Worm (Caenorhabditis elegans): ENCODE results near the gene atf-7.

DNA sequence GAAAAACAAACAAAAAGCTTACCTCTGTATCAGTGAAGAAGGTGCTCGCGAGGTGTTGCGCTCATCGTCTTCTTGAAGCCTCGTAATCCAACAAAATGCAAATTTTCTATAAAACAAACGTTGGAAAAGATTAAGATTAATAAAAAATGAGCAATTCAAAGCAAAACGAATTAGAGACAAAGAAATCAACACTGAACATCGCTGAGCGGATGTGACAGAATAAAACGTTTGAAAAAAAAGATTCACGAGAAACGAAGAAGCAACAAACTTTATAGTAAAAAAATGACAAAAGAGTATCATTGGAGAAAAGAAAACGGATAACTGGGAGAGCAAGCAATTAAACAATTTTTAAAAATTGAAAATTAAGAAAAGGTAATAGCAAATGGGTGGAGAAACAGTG, at the start of gene atf-7, which contains the start of gene C07G2.5:
- TF ChIP-seq flt-1 (GFP tag; IDR thresholded peaks at IDR 0.05) (no peak), ztf-23 (GFP tag; IDR thresholded peaks at IDR 0.05) (no peak), cog-1 (tag; optimal IDR thresholded peaks at IDR 0.05) (no peak), ref-1 (GFP tag; conservative IDR thresholded peaks at IDR 0.05) (no peak), klf-2 (GFP tag; conservative IDR thresholded peaks at IDR 0.05) (no peak), med-1 (GFP tag; optimal IDR thresholded peaks at IDR 0.05; ENCODE audit: insufficient read depth) (no peak), tab-1 (GFP tag; IDR thresholded peaks at IDR 0.05) (no peak)

Measured in whole organism, midembryonic.